Fruit fly (Drosophila melanogaster): ENCODE data around the gene ear.
A peak's percentile ranks its signal among the peaks of the same experiment; 100 is the strongest.

ear gene

DNA sequence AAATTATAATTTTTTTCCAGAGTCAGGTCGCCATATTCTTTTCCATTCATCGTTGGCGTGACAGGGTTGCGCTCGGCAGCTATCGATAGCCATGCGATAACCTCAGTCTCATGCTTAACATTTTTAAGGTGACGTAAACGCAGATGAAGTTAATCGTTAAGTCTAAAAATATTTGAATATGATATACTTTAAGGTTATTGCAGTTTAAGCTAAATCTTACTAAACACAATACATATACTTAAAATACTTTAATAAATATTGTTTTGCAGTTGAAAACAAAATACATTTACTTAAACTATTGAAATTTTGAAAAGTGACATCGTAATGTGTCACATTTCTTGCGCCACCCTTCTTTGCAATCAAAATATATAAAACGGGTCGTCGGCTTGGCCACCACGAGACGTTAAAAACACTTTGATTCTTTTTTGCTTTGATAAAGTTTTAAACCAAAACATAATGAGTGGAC lies 45.4 kb upstream of the ear start, which contains the start of the genes Cp190 and CG4338 (continued):
- TF ChIP-seq CG4318 (GFP tag; optimal IDR thresholded peaks at IDR 0.05) (no peak), CG11294 (GFP tag; IDR thresholded peaks at IDR 0.05) (peak; percentile 95), spab (GFP tag; optimal IDR thresholded peaks at IDR 0.05) (peak; percentile 94), CG6163 (GFP tag; IDR thresholded peaks at IDR 0.05) (peak; percentile 96), CG15336 (GFP tag; IDR thresholded peaks at IDR 0.05) (peak; percentile 98), CG3032 (tag; optimal IDR thresholded peaks at IDR 0.05) (peak; percentile 99), Blimp-1 (GFP tag; optimal IDR thresholded peaks at IDR 0.05) (peak; percentile 93), Eip78C (GFP tag) (peak; percentile 99), CG11762 (GFP tag; optimal IDR thresholded peaks at IDR 0.05; ENCODE audit: insufficient read depth) (peak; percentile 93), Met (GFP tag; optimal IDR thresholded peaks at IDR 0.05) (peak; percentile 96), Hr38 (GFP tag; optimal IDR thresholded peaks at IDR 0.05) (no peak)

DNA sequence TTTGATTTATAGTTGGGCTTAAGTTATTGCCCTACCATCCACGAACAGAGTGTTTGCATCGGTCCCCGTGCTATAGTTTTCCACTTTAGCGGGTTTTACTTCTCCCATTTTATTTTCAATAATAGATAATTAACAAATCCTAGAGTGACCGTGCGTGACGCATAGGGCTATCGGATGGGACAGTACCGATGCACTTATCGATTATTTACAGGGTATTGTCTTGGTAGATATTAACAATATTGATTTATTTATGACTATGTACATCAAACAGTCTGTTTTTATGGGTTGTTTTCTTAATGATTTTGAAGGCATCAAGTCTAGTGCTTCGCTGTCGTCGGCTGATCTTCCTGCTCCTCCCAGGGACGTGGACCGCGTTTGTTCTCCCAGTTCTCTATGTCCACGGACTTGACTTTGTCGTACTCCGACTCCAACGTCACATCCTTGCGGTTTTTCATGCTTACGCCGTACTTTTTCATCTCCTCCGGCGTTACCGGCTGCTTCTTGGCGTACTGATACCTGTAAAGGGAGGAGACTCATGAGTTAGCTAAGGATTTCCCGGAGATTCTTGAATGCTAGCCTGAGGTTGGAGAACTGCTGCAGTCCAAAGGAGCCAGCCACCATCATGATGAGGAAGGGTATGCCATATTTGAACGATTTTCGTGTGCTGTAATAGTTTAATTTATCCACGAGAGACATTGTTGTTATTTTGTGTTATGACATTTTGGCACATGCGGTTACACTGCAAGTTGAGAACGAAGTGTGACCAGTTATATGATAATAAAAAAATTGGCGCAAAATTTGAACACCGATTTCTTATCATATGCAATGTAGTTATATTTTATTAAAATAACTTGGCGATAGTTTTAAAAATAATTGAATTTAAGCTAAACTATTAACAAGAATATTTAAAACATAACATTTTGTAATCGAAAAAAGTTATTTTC lies 42.4 kb upstream of the ear start, which contains the start of the genes MRG15 and Tm1:
MRG15 (minus strand) TSS at position 184 of the 944 bp plus-strand sequence.
Tm1 (plus strand) TSS at position 295 of the 944 bp plus-strand sequence.
- TF ChIP-seq CG31627 (GFP tag; optimal IDR thresholded peaks at IDR 0.05) (no peak), CG6163 (GFP tag; IDR thresholded peaks at IDR 0.05) (no peak), dsx (GFP tag; optimal IDR thresholded peaks at IDR 0.05; ENCODE audit: poor library complexity, severe bottlenecking) (peak; percentile 91), CG3032 (tag; optimal IDR thresholded peaks at IDR 0.05) (no peak), CG4318 (GFP tag; optimal IDR thresholded peaks at IDR 0.05) (no peak), OdsH (GFP tag; optimal IDR thresholded peaks at IDR 0.05) (no peak), Sox14 (GFP tag; optimal IDR thresholded peaks at IDR 0.05) (peak; percentile 10), Hr39 (GFP tag; optimal IDR thresholded peaks at IDR 0.05) (peak; percentile 1), Hr4 (GFP tag; optimal IDR thresholded peaks at IDR 0.05) (no peak), Sox15 (GFP tag; optimal IDR thresholded peaks at IDR 0.05) (no peak), Eip75B (GFP tag; optimal IDR thresholded peaks at IDR 0.05) (no peak), vri (GFP tag; optimal IDR thresholded peaks at IDR 0.05) (peak; percentile 57), fd85E (GFP tag; optimal IDR thresholded peaks at IDR 0.05) (no peak), svp (GFP tag) (peak; percentile 10), fkh (GFP tag; optimal IDR thresholded peaks at IDR 0.05) (peak; percentile 31), topi (GFP tag; optimal IDR thresholded peaks at IDR 0.05) (no peak), acj6 (GFP tag; optimal IDR thresholded peaks at IDR 0.05) (no peak), Eip78C (GFP tag) (peak; percentile 56), pdm3 (GFP tag; optimal IDR thresholded peaks at IDR 0.05) (no peak), net (GFP tag; optimal IDR thresholded peaks at IDR 0.05) (no peak), Lpt (GFP tag; optimal IDR thresholded peaks at IDR 0.05) (no peak), lz (GFP tag; optimal IDR thresholded peaks at IDR 0.05) (no peak)

DNA sequence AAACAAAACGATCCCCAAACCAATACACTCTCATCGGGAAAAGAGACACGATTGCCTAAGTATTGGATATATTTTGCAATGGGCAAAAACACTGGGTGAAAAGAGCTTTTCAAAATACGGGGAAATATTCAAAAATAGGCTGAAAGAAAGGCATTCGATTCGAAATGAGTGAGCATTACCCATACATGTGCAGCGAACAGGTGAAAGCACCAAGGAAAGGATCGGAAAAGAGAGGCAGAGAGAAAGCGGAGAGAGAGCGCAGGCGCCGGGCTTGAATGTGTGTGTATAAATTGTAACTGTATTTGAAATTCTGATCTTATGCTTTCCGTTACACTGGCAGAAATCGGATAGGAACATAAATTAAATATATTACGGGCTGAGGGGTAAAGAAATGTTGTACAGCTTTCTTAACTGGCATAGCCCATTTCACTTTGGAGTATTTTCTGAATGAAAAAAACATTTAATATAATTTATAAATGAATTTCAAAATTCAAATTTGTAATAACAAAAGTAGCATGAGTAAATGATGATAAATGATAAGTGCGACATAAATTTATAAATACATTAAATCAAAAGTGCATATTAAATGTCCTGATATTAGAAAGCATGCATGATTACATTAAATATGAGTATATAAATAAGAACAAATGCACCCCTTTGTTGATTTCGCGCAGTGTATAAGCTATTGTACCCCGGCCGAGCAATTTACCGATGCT lies 39.8 kb upstream of the ear start:
- TF ChIP-seq Ets21C (GFP tag; optimal IDR thresholded peaks at IDR 0.05), result peak; percentile 52
- no peak for TF ChIP-seq CG9139 (GFP tag; optimal IDR thresholded peaks at IDR 0.05)
- peak; percentile 33 for TF ChIP-seq CG4318 (GFP tag; optimal IDR thresholded peaks at IDR 0.05)
- TF ChIP-seq Hr38 (GFP tag; optimal IDR thresholded peaks at IDR 0.05), result no peak
- TF ChIP-seq topi (GFP tag; optimal IDR thresholded peaks at IDR 0.05), result peak; percentile 73
- TF ChIP-seq CG1621 (tag; optimal IDR thresholded peaks at IDR 0.05), result no peak
- peak; percentile 78 for TF ChIP-seq acj6 (GFP tag; optimal IDR thresholded peaks at IDR 0.05)
- peak in 1 of 2 experiments; percentile 78 for TF ChIP-seq salr (GFP tag; optimal IDR thresholded peaks at IDR 0.05)
- TF ChIP-seq Smox (GFP tag; optimal IDR thresholded peaks at IDR 0.05), result peak; percentile 73
- TF ChIP-seq CG16779 (tag; optimal IDR thresholded peaks at IDR 0.05), result no peak
- peak; percentile 76 for TF ChIP-seq lz (GFP tag; optimal IDR thresholded peaks at IDR 0.05)
- TF ChIP-seq net (GFP tag; optimal IDR thresholded peaks at IDR 0.05), result peak; percentile 52
- peak; percentile 77 for TF ChIP-seq OdsH (GFP tag; optimal IDR thresholded peaks at IDR 0.05)
- peak; percentile 48 for TF ChIP-seq Hr39 (GFP tag; optimal IDR thresholded peaks at IDR 0.05)
- peak; percentile 80 for TF ChIP-seq Met (GFP tag; optimal IDR thresholded peaks at IDR 0.05)
- TF ChIP-seq CG10669 (GFP tag; optimal IDR thresholded peaks at IDR 0.05), result no peak
- peak; percentile 67 for TF ChIP-seq CG6276 (GFP tag; optimal IDR thresholded peaks at IDR 0.05)
- peak; percentile 11 for TF ChIP-seq CG6854 (GFP tag; optimal IDR thresholded peaks at IDR 0.05)
- TF ChIP-seq esn (GFP tag; optimal IDR thresholded peaks at IDR 0.05), result peak; percentile 87
- peak; percentile 5 for TF ChIP-seq Lpt (GFP tag; optimal IDR thresholded peaks at IDR 0.05)
- peak; percentile 58 for TF ChIP-seq CG8119 (GFP tag; IDR thresholded peaks at IDR 0.05)
- TF ChIP-seq spab (GFP tag; optimal IDR thresholded peaks at IDR 0.05), result peak; percentile 4
- TF ChIP-seq CG6808 (GFP tag; optimal IDR thresholded peaks at IDR 0.05), result peak; percentile 17
- peak; percentile 39 for TF ChIP-seq CG11902 (GFP tag; optimal IDR thresholded peaks at IDR 0.05)
- TF ChIP-seq Eip78C (GFP tag), result peak; percentile 91
- TF ChIP-seq CG31627 (GFP tag; optimal IDR thresholded peaks at IDR 0.05), result peak; percentile 48
- TF ChIP-seq svp (GFP tag), result peak; percentile 93
